Worm (Caenorhabditis elegans): ENCODE data around the gene idpb-1.

ce11 chrII:5060719-5061118 is 41.1 kb upstream of the idpb-1 start, which contains the start of gene pho-12:
- no peak for TF ChIP-seq ham-2 (GFP tag; optimal IDR thresholded peaks at IDR 0.05)
- TF ChIP-seq zip-8 (tag; optimal IDR thresholded peaks at IDR 0.05): no peak
- no peak for TF ChIP-seq lin-13 (tag; optimal IDR thresholded peaks at IDR 0.05)
- TF ChIP-seq unc-62 (GFP tag; optimal IDR thresholded peaks at IDR 0.05): no peak
